Fruit fly (Drosophila melanogaster) whole organism, pupa: ENCODE results near the gene SKIP.
A peak's percentile ranks its signal among the peaks of the same experiment; 100 is the strongest.

ENCODE experiments used
- CG4496 ChIP-seq: fragments of 200-800 bp; sonication (Bioruptor generic); IDR thresholded peaks from 3 replicates; pipeline ENCODE4 v1.3.6; 2022; ENCODE audit warnings: missing biosample characterization, missing genetic modification characterization
- CG8159 ChIP-seq: fragments of 200-800 bp; sonication (Bioruptor generic); optimal IDR thresholded peaks from 3 replicates; lab custom pipeline; 2018; ENCODE audit warnings: missing biosample characterization, mild to moderate bottlenecking, missing genetic modification characterization, moderate library complexity
- D1 ChIP-seq: fragments of 200-800 bp; sonication (Bioruptor generic); optimal IDR thresholded peaks from 2 replicates; lab custom pipeline; 2018; ENCODE audit warnings: missing biosample characterization, mild to moderate bottlenecking, missing genetic modification characterization, moderate library complexity
- EcR ChIP-seq: fragments of 200-800 bp; sonication (Bioruptor generic); optimal IDR thresholded peaks from 3 replicates; lab custom pipeline; 2019; ENCODE audit warnings: missing biosample characterization, missing genetic modification characterization, mild to moderate bottlenecking, moderate library complexity, missing genetic modification reagents
- Ets98B ChIP-seq: fragments of 200-800 bp; sonication (Bioruptor generic); IDR thresholded peaks from 2 replicates; pipeline ENCODE4 v1.3.6; 2022; ENCODE audit warnings: missing biosample characterization, missing genetic modification characterization
- rn ChIP-seq: fragments of 200-800 bp; sonication (Bioruptor generic); IDR thresholded peaks from 2 replicates; pipeline ENCODE4 v1.3.6; 2022; ENCODE audit warnings: missing biosample characterization, missing genetic modification characterization

DNA sequence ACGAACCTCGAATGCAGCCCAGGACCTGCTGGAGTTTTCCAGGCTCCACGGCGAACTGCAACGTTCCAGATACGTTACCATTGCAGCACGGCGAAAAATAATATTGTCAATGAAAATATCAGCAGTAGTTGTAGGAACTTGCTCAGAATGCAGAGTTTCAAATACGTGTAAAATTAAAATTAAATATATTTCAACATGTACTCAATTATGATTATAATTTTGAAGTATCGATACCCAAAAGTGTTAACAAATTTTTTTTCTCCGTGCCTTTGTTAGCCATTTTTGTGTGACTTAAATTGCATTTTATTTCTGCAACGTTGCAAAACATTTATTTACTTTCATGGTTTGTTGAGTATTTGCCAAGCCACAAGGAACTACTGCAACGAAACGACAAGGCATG is 7.7 kb downstream of the SKIP start:
- peak; percentile 11 for TF ChIP-seq CG8159 (tag; lab: Kevin White, UChicago)
- TF ChIP-seq rn (GFP tag; lab: Robert Waterston, UW) = no peak
- TF ChIP-seq Ets98B (GFP tag; lab: Robert Waterston, UW) = no peak
- no peak for TF ChIP-seq D1 (tag; lab: Kevin White, UChicago)
- TF ChIP-seq CG4496 (GFP tag; lab: Robert Waterston, UW) = no peak
- TF ChIP-seq EcR (GFP tag; lab: Kevin White, UChicago) = no peak
